Fruit fly (Drosophila melanogaster): ENCODE measurements around the gene ncm.

dm6 chr2L:18481746-18482145 is 33.0 kb upstream of the ncm start:
- TF ChIP-seq CTCF (optimal IDR thresholded peaks at IDR 0.05), result no peak
- no peak for TF ChIP-seq CG8478 (optimal IDR thresholded peaks at IDR 0.05)
